Fruit fly (Drosophila melanogaster): Measurements from ENCODE around the gene tal-AA.
A peak's percentile ranks its signal among the peaks of the same experiment; 100 is the strongest.

The tal-AA gene

dm6 chr3R:13793979-13794665 lies 18.8 kb upstream of the tal-AA start (continued):
- no peak for TF ChIP-seq Oaz (GFP tag; IDR thresholded peaks at IDR 0.05)
- no peak for TF ChIP-seq CG15073 (GFP tag; optimal IDR thresholded peaks at IDR 0.05)
- no peak for TF ChIP-seq nerfin-2 (GFP tag; IDR thresholded peaks at IDR 0.05; ENCODE audit: partially characterized antibody)
- TF ChIP-seq Atf-2 (GFP tag; optimal IDR thresholded peaks at IDR 0.05): no peak
- TF ChIP-seq Mad (GFP tag; optimal IDR thresholded peaks at IDR 0.05): peak; percentile 26
- peak; percentile 52 for TF ChIP-seq CG17385 (GFP tag; optimal IDR thresholded peaks at IDR 0.05)
- TF ChIP-seq CG17186 (GFP tag; optimal IDR thresholded peaks at IDR 0.05): peak; percentile 37
- peak; percentile 80 for TF ChIP-seq Med (GFP tag)
- TF ChIP-seq mirr (GFP tag; optimal IDR thresholded peaks at IDR 0.05): no peak
- TF ChIP-seq CG15514 (GFP tag; optimal IDR thresholded peaks at IDR 0.05): no peak
- TF ChIP-seq slbo (GFP tag; IDR thresholded peaks at IDR 0.05): peak; percentile 37; the same call in 1 of the 2 replicates
- TF ChIP-seq Awh (GFP tag; IDR thresholded peaks at IDR 0.05): peak; percentile 34; the same call in 1 of the 2 replicates
- TF ChIP-seq onecut (GFP tag; IDR thresholded peaks at IDR 0.05): peak; percentile 61
- peak; percentile 71 for TF ChIP-seq CG17829 (tag; optimal IDR thresholded peaks at IDR 0.05)
- TF ChIP-seq run (tag; optimal IDR thresholded peaks at IDR 0.05): no peak
- no peak for TF ChIP-seq Nf-YC (tag; optimal IDR thresholded peaks at IDR 0.05)
- no peak for TF ChIP-seq CG14014 (GFP tag; IDR thresholded peaks at IDR 0.05)
- no peak for TF ChIP-seq sr (GFP tag; IDR thresholded peaks at IDR 0.05)
- no peak for TF ChIP-seq pfk (GFP tag; optimal IDR thresholded peaks at IDR 0.05)
- peak; percentile 62 for TF ChIP-seq tgo (GFP tag; IDR thresholded peaks at IDR 0.05)
- no peak for TF ChIP-seq bowl (GFP tag; IDR thresholded peaks at IDR 0.05)
- TF ChIP-seq Spps (tag; optimal IDR thresholded peaks at IDR 0.05): peak; percentile 74
- TF ChIP-seq Doc3 (GFP tag; IDR thresholded peaks at IDR 0.05; ENCODE audit: partially characterized antibody): no peak
- peak; percentile 77 for TF ChIP-seq CG6689 (GFP tag; IDR thresholded peaks at IDR 0.05)
- peak; percentile 77 for TF ChIP-seq fd96Cb (tag; optimal IDR thresholded peaks at IDR 0.05)
- no peak for TF ChIP-seq Doc2 (GFP tag; IDR thresholded peaks at IDR 0.05)
- peak; percentile 36 for TF ChIP-seq Hsf (GFP tag; optimal IDR thresholded peaks at IDR 0.05)
- peak; percentile 71 for TF ChIP-seq sisA (GFP tag; IDR thresholded peaks at IDR 0.05)
- TF ChIP-seq Mes4 (GFP tag; optimal IDR thresholded peaks at IDR 0.05): no peak
- TF ChIP-seq croc (GFP tag; conservative IDR thresholded peaks at IDR 0.05): peak; percentile 75
- TF ChIP-seq pnt (GFP tag; optimal IDR thresholded peaks at IDR 0.05): peak; percentile 14
- TF ChIP-seq Drgx (GFP tag; IDR thresholded peaks at IDR 0.05): 0 out of 2 replicates have a peak, but pooled peaks have one; percentile 5
- TF ChIP-seq CG8359 (GFP tag; optimal IDR thresholded peaks at IDR 0.05; ENCODE audit: borderline replicate concordance): peak; percentile 27
- no peak for TF ChIP-seq CG31388 (GFP tag; optimal IDR thresholded peaks at IDR 0.05)
- TF ChIP-seq CG2129 (GFP tag; IDR thresholded peaks at IDR 0.05; ENCODE audit: partially characterized antibody): no peak
- peak; percentile 85 for TF ChIP-seq ci (GFP tag; IDR thresholded peaks at IDR 0.05)
- 0 out of 2 replicates have a peak, but pooled peaks have one; percentile 34 for TF ChIP-seq CG4360 (GFP tag; IDR thresholded peaks at IDR 0.05)
- peak; percentile 73 for TF ChIP-seq CG14710 (tag; optimal IDR thresholded peaks at IDR 0.05)
- TF ChIP-seq tin (GFP tag; optimal IDR thresholded peaks at IDR 0.05): peak; percentile 34
- peak; percentile 66 for TF ChIP-seq nerfin-1 (tag; optimal IDR thresholded peaks at IDR 0.05)
- peak; percentile 44; the same call in 1 of the 2 replicates for TF ChIP-seq wor (GFP tag; IDR thresholded peaks at IDR 0.05)
- peak; percentile 42 for TF ChIP-seq CG13123 (GFP tag; optimal IDR thresholded peaks at IDR 0.05)
- TF ChIP-seq pros (GFP tag; optimal IDR thresholded peaks at IDR 0.05): no peak
- no peak for TF ChIP-seq bbx (GFP tag; IDR thresholded peaks at IDR 0.05; ENCODE audit: partially characterized antibody)
- TF ChIP-seq gfzf (GFP tag; optimal IDR thresholded peaks at IDR 0.05): no peak
- peak; percentile 14 for TF ChIP-seq CG8281 (tag; optimal IDR thresholded peaks at IDR 0.05)
- peak; percentile 21 for TF ChIP-seq Antp (GFP tag; optimal IDR thresholded peaks at IDR 0.05)
- TF ChIP-seq z (GFP tag; IDR thresholded peaks at IDR 0.05): no peak
- TF ChIP-seq pan (optimal IDR thresholded peaks at IDR 0.05): no peak
- TF ChIP-seq pan (GFP tag; optimal IDR thresholded peaks at IDR 0.05 in 1 of 2, IDR thresholded peaks at IDR 0.05 in 1 of 2): peak in 1 of 2 experiments; percentile 50
